Worm (Caenorhabditis elegans) whole organism, mixed stage, embryonic: ENCODE data around the gene frpr-10.

Experiments used
- ces-1 ChIP-seq: fragments of 150-350 bp; optimal IDR thresholded peaks from 2 replicates; lab custom pipeline; 2014; ENCODE audit warnings: missing biosample characterization, missing genetic modification reagents, missing genetic modification characterization
- cnd-1 ChIP-seq: fragments of 200-800 bp; sonication (Bioruptor generic); optimal IDR thresholded peaks from 2 replicates; lab custom pipeline; 2018; ENCODE audit warnings: mild to moderate bottlenecking, missing genetic modification characterization, missing compliant biosample characterization
- elt-1 ChIP-seq: sonication (generic microtip); optimal IDR thresholded peaks from 2 replicates; lab custom pipeline; 2017; ENCODE audit warnings: missing genetic modification characterization, mild to moderate bottlenecking, missing compliant biosample characterization, antibody characterized with exemption, moderate library complexity, borderline replicate concordance; ENCODE audit not compliant: insufficient read depth
- nhr-237 ChIP-seq: fragments of 150-350 bp; optimal IDR thresholded peaks from 2 replicates; lab custom pipeline; 2014; ENCODE audit warnings: missing biosample characterization, missing genetic modification characterization
- nhr-76 ChIP-seq: sonication (generic microtip); optimal IDR thresholded peaks from 2 replicates; lab custom pipeline; 2017; ENCODE audit warnings: missing biosample characterization, missing genetic modification characterization
- unc-120 ChIP-seq: sonication (generic microtip); optimal IDR thresholded peaks from 2 replicates; lab custom pipeline; 2017; ENCODE audit warnings: missing genetic modification characterization, missing compliant biosample characterization; ENCODE audit not compliant: poor library complexity, severe bottlenecking
- unc-62 ChIP-seq: fragments of 150-350 bp; optimal IDR thresholded peaks from 2 replicates; lab custom pipeline; 2014; ENCODE audit warnings: missing biosample characterization, missing genetic modification reagents, missing genetic modification characterization

DNA sequence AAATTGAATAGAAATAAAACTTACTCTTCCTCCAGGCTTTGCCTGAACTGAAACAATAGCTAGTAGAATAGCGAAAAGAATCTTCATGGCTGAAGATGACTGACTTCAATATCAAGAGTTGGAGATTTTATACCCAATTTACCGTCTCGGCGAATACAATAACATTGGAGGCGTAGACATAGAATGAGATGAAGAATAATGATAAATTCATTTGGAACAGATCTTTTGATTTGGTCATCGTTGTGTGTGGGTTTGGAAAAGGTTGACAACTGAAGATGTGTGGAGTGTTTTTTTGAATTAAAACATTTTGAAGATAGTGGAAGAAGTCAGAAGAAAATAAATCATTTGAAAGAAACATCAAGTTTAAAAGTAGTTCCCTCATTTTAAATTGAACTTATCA lies 18.6 kb downstream of the frpr-10 start, which contains the start of gene F57H12.6:
- TF ChIP-seq nhr-76 (tag; lab: Kevin White, UChicago) = no peak
- TF ChIP-seq elt-1 = no peak
- TF ChIP-seq ces-1 (GFP tag; lab: Kevin White, UChicago) = no peak
- TF ChIP-seq unc-62 = no peak
- no peak for TF ChIP-seq unc-120
- no peak for TF ChIP-seq cnd-1 (tag; lab: Kevin White, UChicago)
- TF ChIP-seq nhr-237 = no peak
